Worm (Caenorhabditis elegans) whole organism, L2 larva: ENCODE measurements around the gene ceh-83.

Experiments used
- F13H6.1 ChIP-seq: sonication (generic microtip); optimal IDR thresholded peaks from 2 replicates; lab custom pipeline; 2016; ENCODE audit warnings: missing genetic modification characterization, missing compliant biosample characterization
- R02D3.7 ChIP-seq: fragments of 150-350 bp; optimal IDR thresholded peaks from 2 replicates; lab custom pipeline; 2014; ENCODE audit warnings: missing biosample characterization, missing genetic modification characterization
- ZK546.5 ChIP-seq: sonication (generic microtip); optimal IDR thresholded peaks from 2 replicates; lab custom pipeline; 2017; ENCODE audit warnings: missing biosample characterization, missing genetic modification characterization
- aly-2 ChIP-seq: fragments of 150-350 bp; optimal IDR thresholded peaks from 2 replicates; lab custom pipeline; 2014; ENCODE audit warnings: missing biosample characterization, missing genetic modification characterization
- ama-1 ChIP-seq: fragments of 150-350 bp; optimal IDR thresholded peaks from 2 replicates; lab custom pipeline; 2018; ENCODE audit warnings: inconsistent platforms
- blmp-1 ChIP-seq: sonication (generic microtip); optimal IDR thresholded peaks from 2 replicates; lab custom pipeline; 2017; ENCODE audit warnings: missing genetic modification characterization, mild to moderate bottlenecking, missing compliant biosample characterization, antibody characterized with exemption, moderate library complexity; ENCODE audit not compliant: insufficient read depth
- egl-27 ChIP-seq: sonication (generic microtip); optimal IDR thresholded peaks from 3 replicates; lab custom pipeline; 2017; ENCODE audit warnings: missing biosample characterization, missing genetic modification reagents, missing genetic modification characterization
- elt-1 ChIP-seq: fragments of 150-350 bp; optimal IDR thresholded peaks from 2 replicates; lab custom pipeline; 2014; ENCODE audit warnings: missing biosample characterization, missing genetic modification characterization
- fos-1 ChIP-seq: fragments of 150-350 bp; optimal IDR thresholded peaks from 2 replicates; lab custom pipeline; 2014; ENCODE audit warnings: missing biosample characterization, missing genetic modification characterization
- gmeb-1 ChIP-seq: fragments of 150-350 bp; optimal IDR thresholded peaks from 2 replicates; lab custom pipeline; 2014; ENCODE audit warnings: missing biosample characterization, missing genetic modification characterization
- lin-11 ChIP-seq: fragments of 150-350 bp; sonication (generic microtip); optimal IDR thresholded peaks from 2 replicates; lab custom pipeline; 2014; ENCODE audit warnings: missing biosample characterization, missing genetic modification characterization, inconsistent platforms, mixed read lengths
- lsy-2 ChIP-seq, 2 experiments: fragments of 150-350 bp in 1 of 2; sonication (generic microtip) in 1 of 2; optimal IDR thresholded peaks; 2 replicates each; lab custom pipeline; 2014 to 2017; ENCODE audit warnings: missing biosample characterization in 2 of 2, missing genetic modification characterization in 2 of 2
- mab-5 ChIP-seq: fragments of 150-350 bp; optimal IDR thresholded peaks from 2 replicates; lab custom pipeline; 2014; ENCODE audit warnings: missing biosample characterization, missing genetic modification characterization
- mbf-1 ChIP-seq: sonication (generic microtip); optimal IDR thresholded peaks from 2 replicates; lab custom pipeline; 2017; ENCODE audit warnings: missing biosample characterization, missing genetic modification characterization
- mdl-1 ChIP-seq, 2 experiments: fragments of 150-350 bp in 1 of 2; sonication (generic microtip) in 1 of 2; optimal IDR thresholded peaks; 2 replicates each; lab custom pipeline; 2017; ENCODE audit warnings: missing biosample characterization in 2 of 2, missing genetic modification characterization in 2 of 2
- nhr-10 ChIP-seq: sonication (generic microtip); optimal IDR thresholded peaks from 2 replicates; lab custom pipeline; 2017; ENCODE audit warnings: missing biosample characterization, missing genetic modification characterization
- nhr-11 ChIP-seq: fragments of 150-350 bp; optimal IDR thresholded peaks from 2 replicates; lab custom pipeline; 2014; ENCODE audit warnings: missing biosample characterization, missing genetic modification characterization
- nhr-12 ChIP-seq: fragments of 150-350 bp; optimal IDR thresholded peaks from 2 replicates; lab custom pipeline; 2014; ENCODE audit warnings: missing biosample characterization, missing genetic modification characterization
- nhr-21 ChIP-seq: fragments of 150-350 bp; optimal IDR thresholded peaks from 2 replicates; lab custom pipeline; 2014; ENCODE audit warnings: missing biosample characterization, missing genetic modification characterization
- nhr-23 ChIP-seq: fragments of 150-350 bp; optimal IDR thresholded peaks from 2 replicates; lab custom pipeline; 2014; ENCODE audit warnings: missing biosample characterization, missing genetic modification reagents, missing genetic modification characterization
- nhr-237 ChIP-seq: fragments of 150-350 bp; optimal IDR thresholded peaks from 2 replicates; lab custom pipeline; 2014; ENCODE audit warnings: missing biosample characterization, missing genetic modification characterization
- nhr-25 ChIP-seq: fragments of 150-350 bp; sonication (generic microtip); optimal IDR thresholded peaks from 3 replicates; lab custom pipeline; 2014; ENCODE audit warnings: missing biosample characterization, missing genetic modification characterization
- nhr-6 ChIP-seq: fragments of 150-350 bp; optimal IDR thresholded peaks from 2 replicates; lab custom pipeline; 2014; ENCODE audit warnings: missing biosample characterization, missing genetic modification characterization
- nhr-77 ChIP-seq: fragments of 150-350 bp; optimal IDR thresholded peaks from 2 replicates; lab custom pipeline; 2014; ENCODE audit warnings: missing biosample characterization, missing genetic modification characterization
- peb-1 ChIP-seq: fragments of 150-350 bp; optimal IDR thresholded peaks from 2 replicates; lab custom pipeline; 2014; ENCODE audit warnings: missing biosample characterization, missing genetic modification characterization
- sem-4 ChIP-seq: fragments of 150-350 bp; optimal IDR thresholded peaks from 2 replicates; lab custom pipeline; 2014; ENCODE audit warnings: missing biosample characterization, missing genetic modification reagents, missing genetic modification characterization
- skn-1 ChIP-seq: sonication (generic microtip); optimal IDR thresholded peaks from 2 replicates; lab custom pipeline; 2017; ENCODE audit warnings: missing biosample characterization, missing genetic modification characterization
- sma-9 ChIP-seq, 2 experiments: fragments of 150-350 bp in 1 of 2; sonication (generic microtip) in 1 of 2; optimal IDR thresholded peaks; 2 replicates each; lab custom pipeline; 2014 to 2016; ENCODE audit warnings: missing genetic modification characterization in 2 of 2, mild to moderate bottlenecking in 1 of 2, missing biosample characterization in 1 of 2, missing compliant biosample characterization in 1 of 2, missing genetic modification reagents in 1 of 2, moderate library complexity in 1 of 2
- snpc-4 ChIP-seq: fragments of 150-350 bp; optimal IDR thresholded peaks from 2 replicates; lab custom pipeline; 2014; ENCODE audit warnings: missing biosample characterization, missing genetic modification characterization
- unc-55 ChIP-seq: fragments of 150-350 bp; sonication (generic microtip); optimal IDR thresholded peaks from 3 replicates; lab custom pipeline; 2014; ENCODE audit warnings: missing biosample characterization, missing genetic modification reagents, missing genetic modification characterization
- unc-62 ChIP-seq: fragments of 150-350 bp; optimal IDR thresholded peaks from 2 replicates; lab custom pipeline; 2014; ENCODE audit warnings: missing biosample characterization, missing genetic modification reagents, missing genetic modification characterization
- ztf-1 ChIP-seq: fragments of 200-800 bp; sonication (Bioruptor generic); conservative IDR thresholded peaks from 2 replicates; pipeline ENCODE4 v1.3.6; 2022; ENCODE audit warnings: missing genetic modification characterization, missing compliant biosample characterization
- ztf-11 ChIP-seq: sonication (generic microtip); optimal IDR thresholded peaks from 2 replicates; lab custom pipeline; 2017; ENCODE audit warnings: missing biosample characterization, missing genetic modification characterization

ceh-83 gene

ce11 chrII:1692827-1693226 lies 43.5 kb downstream of the ceh-83 start, which contains the start of gene fbxc-21:
fbxc-21 (minus strand) TSS chrII:1692927.
- TF ChIP-seq mab-5 (tag; lab: Kevin White, UChicago) (no peak), ztf-1 (GFP tag; lab: Robert Waterston, UW) (no peak), blmp-1 (tag; lab: Kevin White, UChicago) (no peak), sem-4 (no peak)

ce11 chrII:1691011-1691410 lies 45.3 kb downstream of the ceh-83 start, which contains the start of gene fbxc-22:
fbxc-22 (minus strand) TSS chrII:1691111.
- no peak for TF ChIP-seq nhr-237 (tag; lab: Kevin White, UChicago)
- no peak for TF ChIP-seq aly-2 (tag; lab: Kevin White, UChicago)
- no peak for TF ChIP-seq egl-27 (tag; lab: Kevin White, UChicago)
- TF ChIP-seq nhr-21 (tag; lab: Kevin White, UChicago) = no peak
- no peak for TF ChIP-seq sma-9 (GFP tag; optimal IDR thresholded peaks at IDR 0.05; lab: Kevin White, UChicago)
- no peak for TF ChIP-seq sma-9 (tag; optimal IDR thresholded peaks at IDR 0.05; lab: Kevin White, UChicago)
- no peak for TF ChIP-seq snpc-4 (tag; lab: Kevin White, UChicago)
- no peak for TF ChIP-seq ztf-11 (tag; lab: Kevin White, UChicago)
- no peak for TF ChIP-seq nhr-10 (tag; lab: Kevin White, UChicago)
- TF ChIP-seq fos-1 (tag; lab: Kevin White, UChicago) = no peak
- no peak for TF ChIP-seq nhr-25
- no peak for TF ChIP-seq elt-1 (tag; lab: Kevin White, UChicago)
- no peak for TF ChIP-seq skn-1 (tag; lab: Kevin White, UChicago)
- TF ChIP-seq nhr-6 (tag; lab: Kevin White, UChicago) = no peak
- no peak for TF ChIP-seq nhr-23 (tag; lab: Kevin White, UChicago)
- TF ChIP-seq peb-1 (tag; lab: Kevin White, UChicago) = no peak
- no peak for TF ChIP-seq blmp-1 (tag; lab: Kevin White, UChicago)
- no peak for TF ChIP-seq F13H6.1 (tag; lab: Kevin White, UChicago)
- no peak for TF ChIP-seq ZK546.5 (tag; lab: Kevin White, UChicago)
- no peak for TF ChIP-seq sem-4
- no peak for TF ChIP-seq nhr-11
- TF ChIP-seq, all 48 proteins: peak for 0

DNA sequence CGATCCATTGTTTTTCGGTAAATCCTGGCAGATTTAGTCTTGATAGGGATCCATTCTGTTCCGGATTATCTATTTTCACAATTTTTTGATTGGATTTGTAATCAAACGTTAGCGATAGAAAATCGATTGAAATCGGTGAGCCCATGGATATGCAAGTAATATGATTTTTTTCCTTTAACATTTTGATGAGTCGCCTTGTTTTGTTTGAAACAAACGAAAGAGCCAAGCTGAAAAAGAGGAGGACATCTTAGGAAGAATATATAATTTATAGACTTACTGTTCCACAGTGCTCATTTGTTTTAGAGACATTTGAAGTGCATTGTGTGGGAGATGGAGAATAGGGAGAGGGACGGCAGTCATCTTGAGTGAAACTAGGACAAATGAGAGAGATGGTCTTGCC lies 47.5 kb downstream of the ceh-83 start, which contains the start of the genes fbxb-18 and fbxb-19:
fbxb-18 (minus strand) TSS at position 101 of the 400 bp plus-strand sequence.
fbxb-19 (minus strand) TSS at position 369 of the 400 bp plus-strand sequence.
- no peak for TF ChIP-seq nhr-77 (tag; lab: Kevin White, UChicago)
- TF ChIP-seq aly-2 (tag; lab: Kevin White, UChicago) = no peak
- no peak for TF ChIP-seq ama-1
- no peak for TF ChIP-seq elt-1 (tag; lab: Kevin White, UChicago)
- TF ChIP-seq mdl-1 (tag; optimal IDR thresholded peaks at IDR 0.05; lab: Kevin White, UChicago) = no peak
- TF ChIP-seq nhr-25 = no peak
- TF ChIP-seq lsy-2 (tag; optimal IDR thresholded peaks at IDR 0.05; lab: Kevin White, UChicago) = no peak
- TF ChIP-seq ztf-11 (tag; lab: Kevin White, UChicago) = no peak
- no peak for TF ChIP-seq R02D3.7 (tag; lab: Kevin White, UChicago)
- TF ChIP-seq sma-9 (GFP tag; optimal IDR thresholded peaks at IDR 0.05; lab: Kevin White, UChicago) = no peak
- TF ChIP-seq sma-9 (tag; optimal IDR thresholded peaks at IDR 0.05; lab: Kevin White, UChicago) = no peak
- TF ChIP-seq nhr-12 (tag; lab: Kevin White, UChicago) = no peak

- TF ChIP-seq blmp-1 (tag; lab: Kevin White, UChicago) = no peak
- TF ChIP-seq egl-27 (tag; lab: Kevin White, UChicago) = no peak
- no peak for TF ChIP-seq ama-1
- no peak for TF ChIP-seq nhr-10 (tag; lab: Kevin White, UChicago)
- no peak for TF ChIP-seq unc-62 (GFP tag; lab: Kevin White, UChicago)
- TF ChIP-seq gmeb-1 (tag; lab: Kevin White, UChicago) = no peak
- no peak for TF ChIP-seq mbf-1
- no peak for TF ChIP-seq unc-55
- TF ChIP-seq nhr-237 (tag; lab: Kevin White, UChicago) = no peak
- TF ChIP-seq nhr-77 (tag; lab: Kevin White, UChicago) = no peak
- no peak for TF ChIP-seq lin-11 (tag; lab: Kevin White, UChicago)
Observed at ce11 chrII:1683742-1684141, 52.6 kb downstream of the ceh-83 start, which contains the start of gene fbxb-25. fbxb-25 (plus strand) TSS chrII:1684042.
